Worm (Caenorhabditis elegans) whole organism, L4 larva: ENCODE measurements around the gene irld-62.

Experiments
- F10B5.3 ChIP-seq: sonication (generic microtip); optimal IDR thresholded peaks from 2 replicates; lab custom pipeline; 2016; ENCODE audit warnings: mild to moderate bottlenecking, missing genetic modification characterization, missing compliant biosample characterization
- attf-4 ChIP-seq: sonication (generic microtip); optimal IDR thresholded peaks from 3 replicates; lab custom pipeline; 2017; ENCODE audit warnings: missing biosample characterization, missing genetic modification characterization
- ceh-28 ChIP-seq: fragments of 150-350 bp; optimal IDR thresholded peaks from 2 replicates; lab custom pipeline; 2014; ENCODE audit warnings: missing biosample characterization, missing genetic modification reagents, missing genetic modification characterization
- fkh-10 ChIP-seq: fragments of 150-350 bp; optimal IDR thresholded peaks from 2 replicates; lab custom pipeline; 2014; ENCODE audit warnings: missing biosample characterization, missing genetic modification reagents, missing genetic modification characterization
- hif-1 ChIP-seq, 2 experiments: sonication (generic microtip); optimal IDR thresholded peaks; 2 replicates each; lab custom pipeline; 2016 to 2017; ENCODE audit warnings: missing compliant biosample characterization in 2 of 2, missing genetic modification characterization in 2 of 2, missing genetic modification reagents in 2 of 2, missing genotype in 2 of 2, mild to moderate bottlenecking in 1 of 2
- hlh-30 ChIP-seq: sonication (generic microtip); optimal IDR thresholded peaks from 2 replicates; lab custom pipeline; 2017; ENCODE audit warnings: antibody characterized with exemption, mild to moderate bottlenecking, missing genetic modification characterization, missing compliant biosample characterization; ENCODE audit not compliant: insufficient read depth
- madf-9 ChIP-seq: fragments of 200-800 bp; sonication (Bioruptor generic); conservative IDR thresholded peaks from 2 replicates; pipeline ENCODE4 v1.3.6; 2022; ENCODE audit warnings: missing genetic modification reagents, missing genetic modification characterization, missing compliant biosample characterization
- nhr-237 ChIP-seq: sonication (generic microtip); optimal IDR thresholded peaks from 2 replicates; lab custom pipeline; 2017; ENCODE audit warnings: missing biosample characterization, missing genetic modification characterization
- nhr-28 ChIP-seq: fragments of 150-350 bp; optimal IDR thresholded peaks from 2 replicates; lab custom pipeline; 2014; ENCODE audit warnings: missing biosample characterization, missing genetic modification characterization

Gene irld-62

DNA sequence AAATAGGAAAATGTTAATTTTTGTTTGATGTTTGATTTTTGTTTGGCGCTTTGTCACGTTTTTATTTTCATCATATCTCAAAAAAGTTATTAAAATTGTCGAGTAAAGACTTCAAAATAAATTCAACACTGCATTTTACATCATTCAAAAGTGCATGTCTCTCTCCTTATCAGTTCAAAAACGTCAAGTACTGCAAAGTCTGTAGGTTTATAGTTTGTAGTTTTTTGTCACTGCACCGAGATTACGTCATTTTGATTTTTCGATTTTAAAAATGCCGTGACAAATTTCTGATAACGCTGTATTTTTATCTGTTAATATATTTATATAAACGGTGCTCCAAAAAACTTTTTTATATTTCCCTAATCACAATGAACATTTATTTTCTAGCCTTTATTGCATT lies 43.8 kb downstream of the irld-62 start, which contains the start of gene C29F3.7 (continued):
- no peak for TF ChIP-seq attf-4 (tag; lab: Kevin White, UChicago)
- TF ChIP-seq hif-1 (tag; optimal IDR thresholded peaks at IDR 0.05; lab: Kevin White, UChicago), result peak in 1 of 2 experiments; percentile 58
- no peak for TF ChIP-seq ceh-28 (tag; lab: Kevin White, UChicago)
- TF ChIP-seq F10B5.3, result no peak
- no peak for TF ChIP-seq hlh-30
- no peak for TF ChIP-seq madf-9
- no peak for TF ChIP-seq nhr-237 (tag; lab: Kevin White, UChicago)
- TF ChIP-seq fkh-10 (GFP tag; lab: Kevin White, UChicago), result no peak

DNA sequence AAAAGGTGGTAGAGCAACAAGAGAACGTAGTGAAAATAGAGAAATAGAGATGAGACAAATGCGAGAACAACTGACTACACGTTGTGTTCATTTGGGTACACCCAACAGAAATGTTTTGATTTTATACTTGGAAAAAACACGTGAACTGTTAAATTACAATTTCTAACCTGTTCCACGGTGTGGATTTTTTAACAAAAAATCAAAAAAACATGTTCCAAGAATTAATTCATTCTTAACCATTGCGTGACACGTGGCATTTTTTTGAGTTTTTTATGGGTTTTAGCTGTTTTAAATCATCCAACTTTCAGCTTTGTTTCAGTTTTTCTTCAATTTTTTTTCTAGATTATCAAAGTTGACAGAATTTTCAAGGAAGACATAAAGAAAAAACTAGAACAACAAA lies 50.5 kb downstream of the irld-62 start, which contains the start of gene ech-1.1:
TSS of gene ech-1.1 (minus strand) at position 101 of the 400 bp plus-strand sequence.
- TF ChIP-seq nhr-28 (tag; lab: Kevin White, UChicago), result peak; percentile 14
